Fruit fly (Drosophila melanogaster): ENCODE data around the gene CG5194.

CG5194 gene

DNA sequence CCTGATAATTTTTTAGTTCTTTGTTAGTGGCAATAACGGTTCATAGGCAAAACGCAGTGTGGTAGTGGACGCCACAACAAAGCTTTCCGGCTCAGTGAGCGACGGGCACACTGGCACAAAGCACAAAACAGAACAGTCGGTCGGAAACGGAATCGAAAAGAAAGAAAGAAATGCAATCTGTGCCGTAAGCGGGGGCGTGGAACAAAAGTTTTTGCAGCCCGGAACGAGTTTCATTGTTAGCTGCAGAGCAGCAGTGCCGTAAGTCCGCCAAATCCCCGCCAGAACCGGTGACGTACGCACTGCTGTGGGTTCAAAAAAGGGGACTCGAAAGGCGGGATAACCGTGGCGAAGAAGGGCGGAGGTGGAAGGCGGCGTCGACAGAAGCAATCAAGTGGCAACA, 41.2 kb downstream of the CG5194 start, which contains the start of gene CG5026 (continued):
- peak; percentile 34 for TF ChIP-seq Dref (GFP tag; IDR thresholded peaks at IDR 0.05)
- no peak for TF ChIP-seq sob (GFP tag; IDR thresholded peaks at IDR 0.05)
- peak; percentile 6 for TF ChIP-seq nom (GFP tag; optimal IDR thresholded peaks at IDR 0.05)
- no peak for TF ChIP-seq Atf-2 (GFP tag; optimal IDR thresholded peaks at IDR 0.05)
- no peak for TF ChIP-seq CG3726 (GFP tag; IDR thresholded peaks at IDR 0.05)
- TF ChIP-seq Dad (GFP tag; optimal IDR thresholded peaks at IDR 0.05): no peak
- no peak for TF ChIP-seq D19B (GFP tag; optimal IDR thresholded peaks at IDR 0.05)
- no peak for TF ChIP-seq Dip2 (GFP tag; IDR thresholded peaks at IDR 0.05)
- TF ChIP-seq salm (tag; optimal IDR thresholded peaks at IDR 0.05): no peak
- TF ChIP-seq btn (GFP tag; optimal IDR thresholded peaks at IDR 0.05): no peak
- peak in 1 of 2 experiments; percentile 7 for TF ChIP-seq crp (GFP tag; optimal IDR thresholded peaks at IDR 0.05)
- TF ChIP-seq CG13424 (tag; optimal IDR thresholded peaks at IDR 0.05): no peak
- no peak for TF ChIP-seq ATbp (GFP tag; optimal IDR thresholded peaks at IDR 0.05)
- TF ChIP-seq ac (GFP tag; optimal IDR thresholded peaks at IDR 0.05): no peak
- no peak for TF ChIP-seq CG11085 (GFP tag; IDR thresholded peaks at IDR 0.05)
- TF ChIP-seq CG9727 (GFP tag; optimal IDR thresholded peaks at IDR 0.05): no peak
- TF ChIP-seq CG4617 (GFP tag; optimal IDR thresholded peaks at IDR 0.05; ENCODE audit: borderline replicate concordance): peak; percentile 35
- TF ChIP-seq CG7372 (GFP tag; IDR thresholded peaks at IDR 0.05): no peak
- no peak for TF ChIP-seq Nf-YB (GFP tag; optimal IDR thresholded peaks at IDR 0.05)
- no peak for TF ChIP-seq HmgD (GFP tag; optimal IDR thresholded peaks at IDR 0.05)
- TF ChIP-seq ken (GFP tag; IDR thresholded peaks at IDR 0.05): no peak; the same call in 2 of the 3 replicates
- no peak for TF ChIP-seq tin (GFP tag; optimal IDR thresholded peaks at IDR 0.05)
- TF ChIP-seq run (tag; optimal IDR thresholded peaks at IDR 0.05): no peak
- TF ChIP-seq gce (GFP tag; IDR thresholded peaks at IDR 0.05): no peak
- TF ChIP-seq CG30431 (GFP tag; optimal IDR thresholded peaks at IDR 0.05): no peak
- peak; percentile 12 for TF ChIP-seq CG7987 (GFP tag; optimal IDR thresholded peaks at IDR 0.05)
- TF ChIP-seq bbx (GFP tag; IDR thresholded peaks at IDR 0.05; ENCODE audit: partially characterized antibody): no peak; the same call in 1 of the 2 replicates
- no peak for TF ChIP-seq CG16815 (GFP tag; optimal IDR thresholded peaks at IDR 0.05)
- TF ChIP-seq dmrt99B (tag; optimal IDR thresholded peaks at IDR 0.05): no peak
- TF ChIP-seq grn (GFP tag; optimal IDR thresholded peaks at IDR 0.05): no peak
- no peak for TF ChIP-seq zf30C (GFP tag; optimal IDR thresholded peaks at IDR 0.05)
- TF ChIP-seq CG18476 (GFP tag; optimal IDR thresholded peaks at IDR 0.05): no peak
- no peak for TF ChIP-seq aop (GFP tag; IDR thresholded peaks at IDR 0.05)
- TF ChIP-seq hkb (optimal IDR thresholded peaks at IDR 0.05): no peak
- no peak for TF ChIP-seq hkb (GFP tag; IDR thresholded peaks at IDR 0.05)
- TF ChIP-seq Adf1 (GFP tag; IDR thresholded peaks at IDR 0.05): no peak
- no peak for TF ChIP-seq sim (GFP tag; IDR thresholded peaks at IDR 0.05)
- no peak for TF ChIP-seq danr (GFP tag; IDR thresholded peaks at IDR 0.05)
- no peak for TF ChIP-seq CG15696 (tag; optimal IDR thresholded peaks at IDR 0.05)
- no peak for TF ChIP-seq slbo (GFP tag; IDR thresholded peaks at IDR 0.05)
- TF ChIP-seq hth (optimal IDR thresholded peaks at IDR 0.05): no peak
- no peak for TF ChIP-seq az2 (GFP tag; optimal IDR thresholded peaks at IDR 0.05)
- TF ChIP-seq CG10654 (GFP tag; optimal IDR thresholded peaks at IDR 0.05): no peak
- TF ChIP-seq Fer2 (tag; optimal IDR thresholded peaks at IDR 0.05): no peak
- TF ChIP-seq CG10147 (GFP tag; optimal IDR thresholded peaks at IDR 0.05): no peak
- no peak for TF ChIP-seq CG34376 (GFP tag; optimal IDR thresholded peaks at IDR 0.05)
- no peak for TF ChIP-seq rib (GFP tag; IDR thresholded peaks at IDR 0.05)
- TF ChIP-seq Mrtf (GFP tag; IDR thresholded peaks at IDR 0.05): no peak
- no peak for TF ChIP-seq Ravus (GFP tag; IDR thresholded peaks at IDR 0.05)
- no peak for TF ChIP-seq gt (GFP tag; IDR thresholded peaks at IDR 0.05)
- no peak for TF ChIP-seq vnd (GFP tag; IDR thresholded peaks at IDR 0.05; ENCODE audit: partially characterized antibody)
- TF ChIP-seq crc (GFP tag; optimal IDR thresholded peaks at IDR 0.05): no peak
- TF ChIP-seq odd (GFP tag; optimal IDR thresholded peaks at IDR 0.05): no peak

Measured in whole organism, embryonic.